Worm (Caenorhabditis elegans): ENCODE results near the gene H41C03.1.

H41C03.1 gene

ce11 chrII:5852007-5852406, 2.2 kb upstream of the H41C03.1 start, which contains the start of gene H41C03.2:
TSS of gene H41C03.2 (minus strand) at chrII:5852107.
- no peak for TF ChIP-seq nhr-11 (tag; optimal IDR thresholded peaks at IDR 0.05)
- TF ChIP-seq nhr-77 (tag; optimal IDR thresholded peaks at IDR 0.05): no peak
- no peak for TF ChIP-seq elt-3 (tag; optimal IDR thresholded peaks at IDR 0.05)
- no peak for TF ChIP-seq ceh-16 (tag; optimal IDR thresholded peaks at IDR 0.05)
- no peak for TF ChIP-seq nhr-67 (tag; optimal IDR thresholded peaks at IDR 0.05)
- TF ChIP-seq fkh-2 (tag; optimal IDR thresholded peaks at IDR 0.05): no peak
- no peak for TF ChIP-seq nhr-25 (tag; optimal IDR thresholded peaks at IDR 0.05)
- TF ChIP-seq unc-62 (GFP tag; optimal IDR thresholded peaks at IDR 0.05): no peak
- TF ChIP-seq nhr-237 (tag; optimal IDR thresholded peaks at IDR 0.05): no peak
- no peak for TF ChIP-seq fkh-10 (GFP tag; optimal IDR thresholded peaks at IDR 0.05)
- TF ChIP-seq mml-1 (tag; optimal IDR thresholded peaks at IDR 0.05): no peak
- no peak for TF ChIP-seq nhr-28 (tag; optimal IDR thresholded peaks at IDR 0.05)
- no peak for TF ChIP-seq snpc-4 (tag; optimal IDR thresholded peaks at IDR 0.05)
- no peak for TF ChIP-seq mdl-1 (tag; optimal IDR thresholded peaks at IDR 0.05)
- no peak for TF ChIP-seq ztf-4 (tag; optimal IDR thresholded peaks at IDR 0.05)
- TF ChIP-seq elt-2 (tag; optimal IDR thresholded peaks at IDR 0.05): no peak
- no peak for TF ChIP-seq hmg-11 (tag; optimal IDR thresholded peaks at IDR 0.05)
- TF ChIP-seq lsy-12 (tag; optimal IDR thresholded peaks at IDR 0.05): no peak

DNA sequence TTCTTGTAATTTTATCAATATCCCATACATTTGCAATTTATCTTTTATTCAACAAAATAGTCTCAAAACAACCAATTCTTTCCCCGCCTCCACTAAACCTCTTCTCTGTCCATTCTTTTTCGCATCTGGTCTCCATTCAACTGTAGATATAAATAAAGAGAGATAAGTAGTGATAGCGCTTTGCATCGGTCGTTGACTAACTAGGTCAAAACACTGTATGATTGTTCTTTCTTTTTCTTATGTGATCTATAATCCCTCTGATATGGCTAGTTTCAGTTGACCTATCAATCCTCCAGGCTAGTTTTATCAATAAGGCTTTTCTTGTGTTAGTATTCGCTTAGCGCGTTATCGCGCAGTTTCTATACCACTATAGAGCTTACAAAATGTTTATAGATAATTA, 961 bp upstream of the H41C03.1 start:
- peak; percentile 91 for TF ChIP-seq nhr-23 (tag; optimal IDR thresholded peaks at IDR 0.05)
- peak in 2 of 3 experiments; percentile 42 to 53 for TF ChIP-seq elt-3 (tag; optimal IDR thresholded peaks at IDR 0.05)
- peak; percentile 20 for TF ChIP-seq ceh-28 (tag; optimal IDR thresholded peaks at IDR 0.05)
- peak; percentile 31 for TF ChIP-seq nhr-43 (tag; optimal IDR thresholded peaks at IDR 0.05; ENCODE audit: poor library complexity, severe bottlenecking)
- TF ChIP-seq unc-62 (GFP tag; optimal IDR thresholded peaks at IDR 0.05): no peak
- TF ChIP-seq ZK546.5 (tag; optimal IDR thresholded peaks at IDR 0.05): no peak
- TF ChIP-seq fos-1 (tag; optimal IDR thresholded peaks at IDR 0.05): no peak

- TF ChIP-seq unc-62 (GFP tag; optimal IDR thresholded peaks at IDR 0.05): no peak
These were observed 4.1 kb downstream of the H41C03.1 start, which contains the start of gene F55C12.4 for ce11 chrII:5858322-5858721. TSS of gene F55C12.4 (minus strand) at chrII:5858422.

- peak; percentile 76 for TF ChIP-seq fkh-10 (GFP tag; optimal IDR thresholded peaks at IDR 0.05)
- TF ChIP-seq ama-1 (optimal IDR thresholded peaks at IDR 0.05): no peak
- TF ChIP-seq nfya-1 (tag; optimal IDR thresholded peaks at IDR 0.05; ENCODE audit: insufficient read depth): peak; percentile 7
- no peak for TF ChIP-seq egl-27 (tag; optimal IDR thresholded peaks at IDR 0.05)
These were observed 6.4 kb downstream of the H41C03.1 start for ce11 chrII:5860621-5861020.

DNA sequence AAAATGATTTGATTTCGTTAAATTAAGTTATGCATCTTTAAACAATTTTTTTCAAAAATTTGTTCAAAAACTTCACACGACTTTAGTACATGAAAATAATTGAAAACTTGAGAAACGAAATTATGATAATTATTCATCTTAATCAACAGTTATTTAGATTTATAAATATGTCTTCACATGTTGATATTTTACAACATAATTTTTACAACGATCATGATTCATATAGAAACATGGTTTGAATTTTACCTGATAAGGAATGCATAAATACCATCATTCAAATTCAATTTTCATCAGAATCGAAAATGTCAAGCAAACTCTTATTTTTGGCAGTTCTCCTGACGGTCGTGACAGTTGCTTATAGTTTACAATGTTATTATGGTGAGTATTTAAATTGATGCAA, 9.7 kb downstream of the H41C03.1 start, which contains the start of gene tag-234:
Gene tag-234 (plus strand): TSS at position 301 of the 400 bp plus-strand sequence.
- TF ChIP-seq aly-2 (tag; optimal IDR thresholded peaks at IDR 0.05) (no peak), egl-27 (tag; optimal IDR thresholded peaks at IDR 0.05) (no peak), pqm-1 (tag; optimal IDR thresholded peaks at IDR 0.05) (peak; percentile 47), jun-1 (tag; optimal IDR thresholded peaks at IDR 0.05) (no peak), elt-2 (tag; optimal IDR thresholded peaks at IDR 0.05) (peak; percentile 68)

- TF ChIP-seq elt-2 (tag; optimal IDR thresholded peaks at IDR 0.05) (peak; percentile 66), pha-4 (tag; optimal IDR thresholded peaks at IDR 0.05) (peak; percentile 30), pqm-1 (tag; optimal IDR thresholded peaks at IDR 0.05) (peak; percentile 69), nhr-28 (tag; optimal IDR thresholded peaks at IDR 0.05) (no peak), ama-1 (optimal IDR thresholded peaks at IDR 0.05) (no peak), fos-1 (tag; optimal IDR thresholded peaks at IDR 0.05) (peak; percentile 11), egl-27 (tag; optimal IDR thresholded peaks at IDR 0.05) (no peak), lsy-12 (tag; optimal IDR thresholded peaks at IDR 0.05) (no peak), ZK546.5 (tag; optimal IDR thresholded peaks at IDR 0.05) (no peak), R02D3.7 (tag; optimal IDR thresholded peaks at IDR 0.05) (no peak), ztf-4 (tag; optimal IDR thresholded peaks at IDR 0.05) (no peak), nhr-76 (tag; optimal IDR thresholded peaks at IDR 0.05) (no peak)
These were observed 11.4 kb downstream of the H41C03.1 start, which contains the start of gene F55C12.19 for ce11 chrII:5865405-5866308. TSS of gene F55C12.19 (plus strand) at chrII:5866139.

Measured in whole organism, L3 larva.